Fruit fly (Drosophila melanogaster): ENCODE measurements around the gene JMJD6.

Gene JMJD6

DNA sequence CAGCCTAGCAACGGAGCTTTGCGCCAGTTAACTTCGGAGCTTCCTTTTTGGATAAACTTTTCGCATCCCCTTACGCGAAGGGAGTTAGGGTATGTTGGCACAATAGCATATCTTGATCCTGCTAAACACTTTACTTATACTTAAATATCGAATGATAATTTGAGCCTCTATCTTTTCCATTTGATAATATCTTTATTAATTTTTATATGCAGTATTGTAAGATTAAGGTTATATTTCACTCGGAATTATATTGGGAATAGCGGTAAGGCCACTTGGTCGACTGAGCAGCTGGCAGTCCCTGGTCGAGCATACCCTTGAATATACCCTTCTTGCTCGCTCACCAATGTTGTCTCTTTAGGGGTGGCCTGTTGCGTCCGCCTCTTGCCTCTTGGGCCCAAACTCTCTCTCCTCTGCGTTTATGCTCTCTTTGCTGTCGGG, 6.6 kb upstream of the JMJD6 start (continued):
- TF ChIP-seq Opbp (GFP tag; IDR thresholded peaks at IDR 0.05; ENCODE audit: partially characterized antibody) = no peak
- TF ChIP-seq CG6689 (GFP tag; IDR thresholded peaks at IDR 0.05) = peak; percentile 80
- peak; percentile 14 for TF ChIP-seq Chrac-16 (GFP tag; optimal IDR thresholded peaks at IDR 0.05)
- TF ChIP-seq ind (GFP tag; optimal IDR thresholded peaks at IDR 0.05) = peak; percentile 63
- TF ChIP-seq CG9609 (GFP tag; optimal IDR thresholded peaks at IDR 0.05) = no peak
- TF ChIP-seq fd64A (GFP tag; optimal IDR thresholded peaks at IDR 0.05) = no peak
- TF ChIP-seq Rfx (GFP tag; IDR thresholded peaks at IDR 0.05) = peak; percentile 78
- TF ChIP-seq otp (GFP tag; IDR thresholded peaks at IDR 0.05) = peak; percentile 69; the same call in 2 of the 3 replicates
- TF ChIP-seq sim (GFP tag; IDR thresholded peaks at IDR 0.05) = no peak
- TF ChIP-seq Deaf1 (tag; optimal IDR thresholded peaks at IDR 0.05) = peak; percentile 54
- TF ChIP-seq CG1603 (tag; optimal IDR thresholded peaks at IDR 0.05) = peak; percentile 34
- peak; percentile 45 for TF ChIP-seq zfh2 (GFP tag; optimal IDR thresholded peaks at IDR 0.05)
- TF ChIP-seq Neu2 (GFP tag; optimal IDR thresholded peaks at IDR 0.05; ENCODE audit: borderline replicate concordance) = no peak
- peak; percentile 24 for TF ChIP-seq CG1602 (GFP tag; optimal IDR thresholded peaks at IDR 0.05)
- TF ChIP-seq CG30020 (tag; optimal IDR thresholded peaks at IDR 0.05) = peak; percentile 6
- no peak for TF ChIP-seq gro (GFP tag; optimal IDR thresholded peaks at IDR 0.05)
- peak; percentile 28; the same call in 2 of the 3 replicates for TF ChIP-seq croc (GFP tag; conservative IDR thresholded peaks at IDR 0.05)
- no peak for TF ChIP-seq CG17802 (tag; optimal IDR thresholded peaks at IDR 0.05)
- peak; percentile 37 for TF ChIP-seq HmgZ (tag; optimal IDR thresholded peaks at IDR 0.05)
- TF ChIP-seq hbn (GFP tag; IDR thresholded peaks at IDR 0.05; ENCODE audit: partially characterized antibody) = no peak
- no peak for TF ChIP-seq CG2202 (tag; optimal IDR thresholded peaks at IDR 0.05)
- TF ChIP-seq vfl (GFP tag; optimal IDR thresholded peaks at IDR 0.05) = no peak
- TF ChIP-seq hth (optimal IDR thresholded peaks at IDR 0.05) = no peak
- peak; percentile 19 for TF ChIP-seq CG8359 (GFP tag; optimal IDR thresholded peaks at IDR 0.05; ENCODE audit: borderline replicate concordance)
- no peak for TF ChIP-seq wek (GFP tag; optimal IDR thresholded peaks at IDR 0.05)
- TF ChIP-seq CG17385 (GFP tag; optimal IDR thresholded peaks at IDR 0.05) = peak; percentile 58
- TF ChIP-seq Hr78 (GFP tag; optimal IDR thresholded peaks at IDR 0.05) = no peak
- peak; percentile 3 for TF ChIP-seq Bdp1 (GFP tag; optimal IDR thresholded peaks at IDR 0.05)
- no peak for TF ChIP-seq CG17568 (GFP tag; optimal IDR thresholded peaks at IDR 0.05)
- TF ChIP-seq CG9817 (tag; optimal IDR thresholded peaks at IDR 0.05) = peak; percentile 60
- peak; percentile 6 for TF ChIP-seq CG6813 (GFP tag; optimal IDR thresholded peaks at IDR 0.05)
- no peak for TF ChIP-seq CG31388 (GFP tag; optimal IDR thresholded peaks at IDR 0.05)
- TF ChIP-seq CG17612 (GFP tag; IDR thresholded peaks at IDR 0.05) = peak; percentile 29; the same call in 1 of the 2 replicates
- no peak for TF ChIP-seq Mes4 (GFP tag; optimal IDR thresholded peaks at IDR 0.05)
- TF ChIP-seq Sin3A (optimal IDR thresholded peaks at IDR 0.05) = no peak
- TF ChIP-seq CG18476 (GFP tag; optimal IDR thresholded peaks at IDR 0.05) = peak; percentile 26
- TF ChIP-seq dati (GFP tag; IDR thresholded peaks at IDR 0.05) = no peak
- no peak; the same call in none of the 2 replicates for TF ChIP-seq CG4404 (GFP tag; IDR thresholded peaks at IDR 0.05)
- peak; percentile 46 for TF ChIP-seq CG4328 (GFP tag; optimal IDR thresholded peaks at IDR 0.05)
- TF ChIP-seq Tbp (GFP tag; optimal IDR thresholded peaks at IDR 0.05) = no peak
- peak; percentile 36 for TF ChIP-seq B-H2 (GFP tag; optimal IDR thresholded peaks at IDR 0.05)
- TF ChIP-seq Hsf (GFP tag; optimal IDR thresholded peaks at IDR 0.05) = peak; percentile 37
- no peak for TF ChIP-seq mirr (GFP tag; optimal IDR thresholded peaks at IDR 0.05)
- peak; percentile 59 for TF ChIP-seq PHDP (tag; optimal IDR thresholded peaks at IDR 0.05)
- TF ChIP-seq stc (GFP tag; IDR thresholded peaks at IDR 0.05) = peak; percentile 48
- TF ChIP-seq sima (GFP tag; optimal IDR thresholded peaks at IDR 0.05) = no peak
- TF ChIP-seq kni (GFP tag; optimal IDR thresholded peaks at IDR 0.05) = no peak
- peak; percentile 81 for TF ChIP-seq CG14014 (GFP tag; IDR thresholded peaks at IDR 0.05)
- TF ChIP-seq onecut (GFP tag; IDR thresholded peaks at IDR 0.05) = peak; percentile 38; the same call in 1 of the 2 replicates
- no peak for TF ChIP-seq CG9876 (GFP tag; optimal IDR thresholded peaks at IDR 0.05)
- TF ChIP-seq Oaz (GFP tag; IDR thresholded peaks at IDR 0.05) = 0 out of 2 replicates have a peak, but pooled peaks have one; percentile 60

All from whole organism, embryonic.